Fruit fly (Drosophila melanogaster) whole organism, wandering third instar larva: Measurements from ENCODE around the gene sunn.

ENCODE experiments used
- Myc ChIP-seq: fragments of >200 bp; optimal IDR thresholded peaks from 2 replicates; lab custom pipeline; 2017
- brk ChIP-seq: fragments of 200-800 bp; sonication (Bioruptor generic); optimal IDR thresholded peaks from 2 replicates; lab custom pipeline; 2016; ENCODE audit warnings: missing biosample characterization, mild to moderate bottlenecking, missing genetic modification characterization
- h ChIP-seq: fragments of 200-800 bp; sonication (Bioruptor generic); optimal IDR thresholded peaks from 3 replicates; lab custom pipeline; 2016; ENCODE audit warnings: missing biosample characterization, mild to moderate bottlenecking, missing genetic modification characterization
- jim ChIP-seq: fragments of 175-275, 200-325 bp; sonication (Bioruptor generic); optimal IDR thresholded peaks from 2 replicates; lab custom pipeline; 2016; ENCODE audit warnings: missing biosample characterization, mild to moderate bottlenecking, missing genetic modification characterization
- pan ChIP-seq: fragments of >200 bp; optimal IDR thresholded peaks from 2 replicates; lab custom pipeline; 2017

DNA sequence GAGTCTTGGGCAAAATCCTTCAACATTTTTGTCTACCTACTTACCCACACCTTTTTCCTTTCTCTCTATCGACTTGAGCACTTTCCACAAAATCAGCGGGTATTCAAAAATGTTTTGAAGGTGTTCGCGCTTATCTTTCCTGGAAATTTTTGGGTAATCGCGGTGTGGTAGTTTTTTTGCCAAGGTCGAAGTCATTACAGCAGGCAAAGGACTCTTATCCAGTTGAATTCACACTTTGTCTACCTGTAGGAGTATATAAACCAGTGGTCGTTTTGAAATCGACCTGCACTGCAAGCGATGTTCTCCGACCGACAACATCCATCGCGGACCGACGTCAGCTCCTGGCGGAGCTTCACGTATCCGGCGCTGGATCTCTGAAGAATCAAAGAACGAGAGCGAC is 35.3 kb upstream of the sunn start:
- no peak for TF ChIP-seq pan (lab: Kevin White, UChicago)
- TF ChIP-seq Myc (lab: Kevin White, UChicago), result no peak
- no peak for TF ChIP-seq h (GFP tag; lab: Kevin White, UChicago)
- no peak for TF ChIP-seq brk (GFP tag; lab: Kevin White, UChicago)
- TF ChIP-seq jim, result no peak
